Fruit fly (Drosophila melanogaster): Measurements from ENCODE around the gene Ubr1.

The Ubr1 gene

DNA sequence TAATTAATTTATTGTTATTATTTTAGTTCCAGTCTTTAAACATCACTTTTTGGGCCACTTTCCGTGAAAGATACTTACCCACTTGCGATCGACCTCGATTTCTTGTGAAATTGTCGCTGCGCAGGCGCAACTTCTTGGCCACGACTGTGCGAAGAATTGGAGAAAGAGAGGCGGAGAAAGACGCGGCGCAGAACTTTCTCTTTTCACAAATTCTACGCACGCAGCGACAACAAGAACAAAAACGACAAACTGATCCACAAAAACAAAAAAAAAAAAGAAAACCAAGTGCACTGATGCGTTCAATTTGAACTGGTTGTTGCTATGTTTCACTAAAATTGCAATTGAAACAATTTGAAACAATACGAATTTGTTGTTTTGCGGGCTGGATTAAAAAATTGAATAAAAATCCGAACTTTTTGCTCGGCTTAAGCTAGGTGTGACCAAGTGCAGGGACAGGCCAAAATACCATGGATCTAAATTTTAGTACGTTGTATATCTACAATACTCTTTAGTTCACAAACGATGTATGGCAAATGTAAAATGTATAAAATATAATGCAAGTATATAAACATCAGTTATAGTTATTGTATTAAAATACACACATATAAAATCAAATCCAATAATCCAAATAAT lies 27.9 kb downstream of the Ubr1 start, which contains the start of gene wus (continued):
- no peak for TF ChIP-seq CG4730 (GFP tag; IDR thresholded peaks at IDR 0.05)
- TF ChIP-seq Meics (GFP tag; optimal IDR thresholded peaks at IDR 0.05) = no peak
- no peak for TF ChIP-seq CG15269 (tag; optimal IDR thresholded peaks at IDR 0.05)
- TF ChIP-seq unc-4 (GFP tag; IDR thresholded peaks at IDR 0.05; ENCODE audit: partially characterized antibody) = no peak
- TF ChIP-seq CG14014 (GFP tag; IDR thresholded peaks at IDR 0.05) = no peak
- TF ChIP-seq CG3163 (GFP tag; optimal IDR thresholded peaks at IDR 0.05) = no peak
- peak; percentile 17 for TF ChIP-seq kni (GFP tag; optimal IDR thresholded peaks at IDR 0.05)
- TF ChIP-seq Ets97D (GFP tag; optimal IDR thresholded peaks at IDR 0.05) = no peak
- no peak for TF ChIP-seq CG9437 (GFP tag; optimal IDR thresholded peaks at IDR 0.05)
- TF ChIP-seq Hr39 (optimal IDR thresholded peaks at IDR 0.05) = no peak
- TF ChIP-seq lilli (GFP tag; optimal IDR thresholded peaks at IDR 0.05) = no peak
- no peak for TF ChIP-seq pum (GFP tag; optimal IDR thresholded peaks at IDR 0.05)
- TF ChIP-seq CG34376 (GFP tag; optimal IDR thresholded peaks at IDR 0.05) = no peak
- no peak for TF ChIP-seq CG10321 (GFP tag; IDR thresholded peaks at IDR 0.05)
- no peak for TF ChIP-seq toy (GFP tag; IDR thresholded peaks at IDR 0.05)
- TF ChIP-seq BtbVII (GFP tag; optimal IDR thresholded peaks at IDR 0.05) = no peak
- no peak for TF ChIP-seq CG12744 (GFP tag; optimal IDR thresholded peaks at IDR 0.05)
- no peak for TF ChIP-seq Pdp1 (GFP tag; optimal IDR thresholded peaks at IDR 0.05)
- TF ChIP-seq CG1792 (GFP tag; optimal IDR thresholded peaks at IDR 0.05) = no peak
- no peak for TF ChIP-seq CG7372 (GFP tag; IDR thresholded peaks at IDR 0.05)
- TF ChIP-seq lbe (GFP tag; optimal IDR thresholded peaks at IDR 0.05) = no peak
- TF ChIP-seq p53 (GFP tag; optimal IDR thresholded peaks at IDR 0.05) = no peak
- TF ChIP-seq Lpt (GFP tag; optimal IDR thresholded peaks at IDR 0.05) = no peak
- TF ChIP-seq CG18599 (GFP tag; optimal IDR thresholded peaks at IDR 0.05) = no peak
- TF ChIP-seq vnd (GFP tag; IDR thresholded peaks at IDR 0.05; ENCODE audit: partially characterized antibody) = no peak
- TF ChIP-seq Med (GFP tag) = no peak
- no peak for TF ChIP-seq CG17186 (GFP tag; optimal IDR thresholded peaks at IDR 0.05)
- no peak for TF ChIP-seq ttk (GFP tag; IDR thresholded peaks at IDR 0.05)
- TF ChIP-seq PHDP (tag; optimal IDR thresholded peaks at IDR 0.05) = no peak
- TF ChIP-seq sug (tag; optimal IDR thresholded peaks at IDR 0.05) = no peak
- TF ChIP-seq Fer2 (tag; optimal IDR thresholded peaks at IDR 0.05) = no peak
- no peak for TF ChIP-seq Ptx1 (GFP tag; IDR thresholded peaks at IDR 0.05)
- peak; percentile 18 for TF ChIP-seq MESR4 (GFP tag; optimal IDR thresholded peaks at IDR 0.05)
- TF ChIP-seq CG7357 (GFP tag; IDR thresholded peaks at IDR 0.05) = no peak
- no peak for TF ChIP-seq HmgZ (tag; optimal IDR thresholded peaks at IDR 0.05)
- TF ChIP-seq CG15073 (GFP tag; optimal IDR thresholded peaks at IDR 0.05) = peak; percentile 77
- TF ChIP-seq seq (GFP tag; IDR thresholded peaks at IDR 0.05) = no peak
- TF ChIP-seq Chrac-16 (GFP tag; optimal IDR thresholded peaks at IDR 0.05) = no peak
- TF ChIP-seq Sry-β (GFP tag; optimal IDR thresholded peaks at IDR 0.05) = no peak
- no peak for TF ChIP-seq gem (tag; optimal IDR thresholded peaks at IDR 0.05)
- no peak for TF ChIP-seq zfh1 (GFP tag; IDR thresholded peaks at IDR 0.05)
- no peak for TF ChIP-seq sc (optimal IDR thresholded peaks at IDR 0.05)
- TF ChIP-seq sc (GFP tag; optimal IDR thresholded peaks at IDR 0.05) = no peak
- peak; percentile 88 for TF ChIP-seq Blimp-1 (GFP tag; optimal IDR thresholded peaks at IDR 0.05)
- TF ChIP-seq CG8478 (optimal IDR thresholded peaks at IDR 0.05) = no peak
- peak; percentile 28 for TF ChIP-seq CG12659 (GFP tag; optimal IDR thresholded peaks at IDR 0.05)
- peak; percentile 22 for TF ChIP-seq CG1603 (tag; optimal IDR thresholded peaks at IDR 0.05)
- no peak for TF ChIP-seq shn (GFP tag; optimal IDR thresholded peaks at IDR 0.05)
- no peak for TF ChIP-seq Gsc (GFP tag; IDR thresholded peaks at IDR 0.05)
- TF ChIP-seq mirr (GFP tag; optimal IDR thresholded peaks at IDR 0.05) = no peak
- no peak for TF ChIP-seq cas (GFP tag; IDR thresholded peaks at IDR 0.05)
- TF ChIP-seq MBD-R2 (GFP tag; IDR thresholded peaks at IDR 0.05) = peak; percentile 17; the same call in 1 of the 2 replicates

Data from whole organism, embryonic.